Worm (Caenorhabditis elegans) whole organism, L4 larva: Measurements from ENCODE around the gene flp-23.

Source experiments
- Y5F2A.4 ChIP-seq: fragments of 200-800 bp; sonication (Bioruptor generic); optimal IDR thresholded peaks from 2 replicates; lab custom pipeline; 2018; ENCODE audit warnings: mild to moderate bottlenecking, missing genetic modification characterization, missing compliant biosample characterization
- ZK337.2 ChIP-seq: fragments of 200-800 bp; sonication (Bioruptor generic); IDR thresholded peaks from 2 replicates; pipeline ENCODE4 v1.3.6; 2022; ENCODE audit warnings: missing genetic modification reagents, missing genetic modification characterization, missing compliant biosample characterization
- duxl-1 ChIP-seq: sonication (generic microtip); optimal IDR thresholded peaks from 2 replicates; lab custom pipeline; 2016; ENCODE audit warnings: mild to moderate bottlenecking, missing genetic modification characterization, moderate library complexity, missing compliant biosample characterization; ENCODE audit not compliant: poor library complexity
- lsy-2 ChIP-seq, 2 experiments: fragments of 150-350 bp in 1 of 2; sonication (generic microtip) in 1 of 2; optimal IDR thresholded peaks; 2 replicates each; lab custom pipeline; 2014 to 2017; ENCODE audit warnings: missing biosample characterization in 2 of 2, missing genetic modification characterization in 2 of 2
- nhr-11 ChIP-seq: fragments of 150-350 bp; optimal IDR thresholded peaks from 2 replicates; lab custom pipeline; 2014; ENCODE audit warnings: missing biosample characterization, missing genetic modification characterization
- nhr-76 ChIP-seq: fragments of 150-350 bp; optimal IDR thresholded peaks from 2 replicates; lab custom pipeline; 2014; ENCODE audit warnings: missing biosample characterization, missing genetic modification characterization
- skn-1 ChIP-seq: fragments of 150-350 bp; optimal IDR thresholded peaks from 2 replicates; lab custom pipeline; 2014; ENCODE audit warnings: missing biosample characterization, missing genetic modification characterization
- snpc-1.2 ChIP-seq: fragments of 200-800 bp; sonication (Bioruptor generic); IDR thresholded peaks from 2 replicates; pipeline ENCODE4 v1.3.6; 2022; ENCODE audit warnings: missing genetic modification reagents, missing genetic modification characterization, missing compliant biosample characterization

ce11 chrIII:8614490-8614889 lies 36.1 kb upstream of the flp-23 start, which contains the start of gene rha-2:
- TF ChIP-seq Y5F2A.4 (GFP tag; lab: Kevin White, UChicago) (no peak), snpc-1.2 (GFP tag; lab: Robert Waterston, UW) (no peak), ZK337.2 (GFP tag; lab: Robert Waterston, UW) (no peak), nhr-11 (tag; lab: Kevin White, UChicago) (no peak), skn-1 (tag; lab: Kevin White, UChicago) (no peak), lsy-2 (tag; optimal IDR thresholded peaks at IDR 0.05; lab: Kevin White, UChicago) (peak in 1 of 2 experiments; percentile 33), nhr-76 (tag; lab: Kevin White, UChicago) (no peak), duxl-1 (tag; lab: Kevin White, UChicago) (no peak)
